Fruit fly (Drosophila melanogaster): Measurements from ENCODE around the gene Nepl17.

DNA sequence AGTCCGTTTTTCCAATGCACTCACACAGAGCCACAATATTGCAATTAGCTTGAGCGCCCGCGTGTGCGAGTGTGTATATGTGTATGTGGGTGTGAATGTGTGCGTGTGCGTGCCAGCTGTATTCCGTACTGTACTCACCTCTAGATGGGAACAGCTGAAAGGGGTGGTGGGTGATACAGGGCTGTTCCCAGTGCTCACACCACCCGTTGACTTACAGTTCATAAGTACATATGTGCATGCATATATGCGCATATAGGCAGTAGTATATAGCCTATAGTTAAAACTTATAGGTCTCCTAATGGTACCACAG lies 16.7 kb downstream of the Nepl17 start:
- TF ChIP-seq EcR (GFP tag; optimal IDR thresholded peaks at IDR 0.05), result no peak
- no peak for TF ChIP-seq psq (optimal IDR thresholded peaks at IDR 0.05)
- no peak for TF ChIP-seq Dll (optimal IDR thresholded peaks at IDR 0.05)
